Worm (Caenorhabditis elegans) whole organism, early embryonic: Measurements from ENCODE around the gene C06C3.12.

Experiments
- B0310.2 ChIP-seq: sonication (generic microtip); optimal IDR thresholded peaks from 2 replicates; lab custom pipeline; 2016; ENCODE audit warnings: mild to moderate bottlenecking, missing genetic modification characterization, missing compliant biosample characterization
- F13C5.2 ChIP-seq: sonication (generic microtip); optimal IDR thresholded peaks from 2 replicates; lab custom pipeline; 2017; ENCODE audit warnings: mild to moderate bottlenecking, missing genetic modification characterization, inconsistent platforms, missing compliant biosample characterization
- ama-1 ChIP-seq: fragments of 150-350 bp; optimal IDR thresholded peaks from 2 replicates; lab custom pipeline; 2014
- ceh-13 ChIP-seq: fragments of 200-800 bp; sonication (Bioruptor generic); optimal IDR thresholded peaks from 2 replicates; lab custom pipeline; 2018; ENCODE audit warnings: mild to moderate bottlenecking, missing genetic modification characterization, missing compliant biosample characterization
- ceh-36 ChIP-seq: sonication (generic microtip); optimal IDR thresholded peaks from 2 replicates; lab custom pipeline; 2016; ENCODE audit warnings: missing genetic modification characterization, inconsistent platforms, missing compliant biosample characterization
- ets-7 ChIP-seq: sonication (generic microtip); optimal IDR thresholded peaks from 2 replicates; lab custom pipeline; 2016; ENCODE audit warnings: missing genotype, missing genetic modification characterization, missing compliant biosample characterization
- flt-1 ChIP-seq: fragments of 200-800 bp; sonication (Bioruptor generic); IDR thresholded peaks from 2 replicates; pipeline ENCODE4 v1.3.6; 2022; ENCODE audit warnings: missing genetic modification characterization, missing compliant biosample characterization
- hmbx-1 ChIP-seq: sonication (generic microtip); optimal IDR thresholded peaks from 2 replicates; lab custom pipeline; 2016; ENCODE audit warnings: mild to moderate bottlenecking, missing genetic modification characterization, missing compliant biosample characterization
- hnd-1 ChIP-seq: sonication (generic microtip); optimal IDR thresholded peaks from 2 replicates; lab custom pipeline; 2016; ENCODE audit warnings: missing genetic modification characterization, missing compliant biosample characterization
- pes-1 ChIP-seq: fragments of 200-800 bp; sonication (Bioruptor generic); IDR thresholded peaks from 2 replicates; pipeline ENCODE4 v1.3.6; 2022; ENCODE audit warnings: missing genetic modification reagents, missing genetic modification characterization, missing compliant biosample characterization
- scrt-1 ChIP-seq: fragments of 200-800 bp; sonication (Bioruptor generic); IDR thresholded peaks from 2 replicates; pipeline ENCODE4 v1.3.6; 2022; ENCODE audit warnings: missing genetic modification characterization, missing compliant biosample characterization
- sea-1 ChIP-seq: fragments of 200-800 bp; sonication (Bioruptor generic); conservative IDR thresholded peaks from 2 replicates; pipeline ENCODE4 v1.3.6; 2022; ENCODE audit warnings: missing genetic modification characterization, missing compliant biosample characterization
- tbx-11 ChIP-seq: fragments of 200-800 bp; sonication (Bioruptor generic); IDR thresholded peaks from 2 replicates; pipeline ENCODE4 v1.3.6; 2022; ENCODE audit warnings: missing genetic modification characterization, missing compliant biosample characterization
- tra-4 ChIP-seq: sonication (generic microtip); optimal IDR thresholded peaks from 2 replicates; lab custom pipeline; 2017; ENCODE audit warnings: missing genetic modification characterization, missing compliant biosample characterization

ce11 chrII:9421969-9422368 is 47.1 kb downstream of the C06C3.12 start, which contains the start of gene M176.11:
- TF ChIP-seq flt-1 (no peak), ama-1 (lab: Kevin White, UChicago) (no peak), F13C5.2 (no peak), sea-1 (no peak), pes-1 (GFP tag; lab: Robert Waterston, UW) (no peak), tra-4 (tag; lab: Kevin White, UChicago) (no peak), ceh-13 (GFP tag; lab: Kevin White, UChicago) (no peak), B0310.2 (tag; lab: Kevin White, UChicago) (no peak), hnd-1 (tag; lab: Kevin White, UChicago) (no peak), tbx-11 (no peak), ceh-36 (tag; lab: Kevin White, UChicago) (no peak), hmbx-1 (no peak), ets-7 (tag; lab: Kevin White, UChicago) (no peak), scrt-1 (no peak)
